Worm (Caenorhabditis elegans) whole organism, L2 larva: Measurements from ENCODE around the gene clec-63.

ENCODE experiments used
- C34F6.9 ChIP-seq: fragments of 150-350 bp; optimal IDR thresholded peaks from 2 replicates; lab custom pipeline; 2014; ENCODE audit warnings: missing biosample characterization, missing genetic modification characterization
- F13H6.1 ChIP-seq: sonication (generic microtip); optimal IDR thresholded peaks from 2 replicates; lab custom pipeline; 2016; ENCODE audit warnings: missing genetic modification characterization, missing compliant biosample characterization
- R02D3.7 ChIP-seq: fragments of 150-350 bp; optimal IDR thresholded peaks from 2 replicates; lab custom pipeline; 2014; ENCODE audit warnings: missing biosample characterization, missing genetic modification characterization
- Y55F3AM.14 ChIP-seq: fragments of 200-800 bp; sonication (Bioruptor generic); optimal IDR thresholded peaks from 2 replicates; lab custom pipeline; 2018; ENCODE audit warnings: mild to moderate bottlenecking, missing genetic modification characterization, missing compliant biosample characterization
- ZK546.5 ChIP-seq: sonication (generic microtip); optimal IDR thresholded peaks from 2 replicates; lab custom pipeline; 2017; ENCODE audit warnings: missing biosample characterization, missing genetic modification characterization
- alr-1 ChIP-seq: fragments of 150-350 bp; optimal IDR thresholded peaks from 2 replicates; lab custom pipeline; 2014; ENCODE audit warnings: missing biosample characterization, missing genetic modification characterization
- aly-2 ChIP-seq: fragments of 150-350 bp; optimal IDR thresholded peaks from 2 replicates; lab custom pipeline; 2014; ENCODE audit warnings: missing biosample characterization, missing genetic modification characterization
- ama-1 ChIP-seq: fragments of 150-350 bp; optimal IDR thresholded peaks from 2 replicates; lab custom pipeline; 2018; ENCODE audit warnings: inconsistent platforms
- blmp-1 ChIP-seq: sonication (generic microtip); optimal IDR thresholded peaks from 2 replicates; lab custom pipeline; 2017; ENCODE audit warnings: missing genetic modification characterization, mild to moderate bottlenecking, missing compliant biosample characterization, antibody characterized with exemption, moderate library complexity; ENCODE audit not compliant: insufficient read depth
- ceh-16 ChIP-seq: fragments of 150-350 bp; optimal IDR thresholded peaks from 2 replicates; lab custom pipeline; 2014; ENCODE audit warnings: missing biosample characterization, missing genetic modification characterization
- ceh-82 ChIP-seq: fragments of 150-350 bp; optimal IDR thresholded peaks from 2 replicates; lab custom pipeline; 2014; ENCODE audit warnings: missing biosample characterization, missing genetic modification characterization
- crh-2 ChIP-seq: sonication (generic microtip); optimal IDR thresholded peaks from 2 replicates; lab custom pipeline; 2017; ENCODE audit warnings: missing biosample characterization, missing genetic modification characterization
- dmd-4 ChIP-seq: sonication (generic microtip); optimal IDR thresholded peaks from 2 replicates; lab custom pipeline; 2017; ENCODE audit warnings: missing biosample characterization, missing genetic modification characterization
- egl-27 ChIP-seq: sonication (generic microtip); optimal IDR thresholded peaks from 3 replicates; lab custom pipeline; 2017; ENCODE audit warnings: missing biosample characterization, missing genetic modification reagents, missing genetic modification characterization
- elt-1 ChIP-seq: fragments of 150-350 bp; optimal IDR thresholded peaks from 2 replicates; lab custom pipeline; 2014; ENCODE audit warnings: missing biosample characterization, missing genetic modification characterization
- elt-3 ChIP-seq: sonication (generic microtip); optimal IDR thresholded peaks from 2 replicates; lab custom pipeline; 2017; ENCODE audit warnings: missing biosample characterization, missing genetic modification characterization
- fos-1 ChIP-seq: fragments of 150-350 bp; optimal IDR thresholded peaks from 2 replicates; lab custom pipeline; 2014; ENCODE audit warnings: missing biosample characterization, missing genetic modification characterization
- gmeb-1 ChIP-seq: fragments of 150-350 bp; optimal IDR thresholded peaks from 2 replicates; lab custom pipeline; 2014; ENCODE audit warnings: missing biosample characterization, missing genetic modification characterization
- lin-11 ChIP-seq: fragments of 150-350 bp; sonication (generic microtip); optimal IDR thresholded peaks from 2 replicates; lab custom pipeline; 2014; ENCODE audit warnings: missing biosample characterization, missing genetic modification characterization, inconsistent platforms, mixed read lengths
- lin-13 ChIP-seq: fragments of 150-350 bp; optimal IDR thresholded peaks from 2 replicates; lab custom pipeline; 2014; ENCODE audit warnings: missing biosample characterization, missing genetic modification reagents, missing genetic modification characterization
- lin-39 ChIP-seq: fragments of 150-350 bp; optimal IDR thresholded peaks from 2 replicates; lab custom pipeline; 2014; ENCODE audit warnings: missing biosample characterization, missing genetic modification reagents, missing genetic modification characterization
- lsy-2 ChIP-seq, 2 experiments: fragments of 150-350 bp in 1 of 2; sonication (generic microtip) in 1 of 2; optimal IDR thresholded peaks; 2 replicates each; lab custom pipeline; 2014 to 2017; ENCODE audit warnings: missing biosample characterization in 2 of 2, missing genetic modification characterization in 2 of 2
- mab-5 ChIP-seq: fragments of 150-350 bp; optimal IDR thresholded peaks from 2 replicates; lab custom pipeline; 2014; ENCODE audit warnings: missing biosample characterization, missing genetic modification characterization
- mbf-1 ChIP-seq: sonication (generic microtip); optimal IDR thresholded peaks from 2 replicates; lab custom pipeline; 2017; ENCODE audit warnings: missing biosample characterization, missing genetic modification characterization
- mdl-1 ChIP-seq, 2 experiments: fragments of 150-350 bp in 1 of 2; sonication (generic microtip) in 1 of 2; optimal IDR thresholded peaks; 2 replicates each; lab custom pipeline; 2017; ENCODE audit warnings: missing biosample characterization in 2 of 2, missing genetic modification characterization in 2 of 2
- nhr-10 ChIP-seq: sonication (generic microtip); optimal IDR thresholded peaks from 2 replicates; lab custom pipeline; 2017; ENCODE audit warnings: missing biosample characterization, missing genetic modification characterization
- nhr-11 ChIP-seq: fragments of 150-350 bp; optimal IDR thresholded peaks from 2 replicates; lab custom pipeline; 2014; ENCODE audit warnings: missing biosample characterization, missing genetic modification characterization
- nhr-12 ChIP-seq: fragments of 150-350 bp; optimal IDR thresholded peaks from 2 replicates; lab custom pipeline; 2014; ENCODE audit warnings: missing biosample characterization, missing genetic modification characterization
- nhr-129 ChIP-seq: fragments of 150-350 bp; optimal IDR thresholded peaks from 2 replicates; lab custom pipeline; 2014; ENCODE audit warnings: missing biosample characterization, missing genetic modification characterization
- nhr-21 ChIP-seq: fragments of 150-350 bp; optimal IDR thresholded peaks from 2 replicates; lab custom pipeline; 2014; ENCODE audit warnings: missing biosample characterization, missing genetic modification characterization
- nhr-23 ChIP-seq: fragments of 150-350 bp; optimal IDR thresholded peaks from 2 replicates; lab custom pipeline; 2014; ENCODE audit warnings: missing biosample characterization, missing genetic modification reagents, missing genetic modification characterization
- nhr-237 ChIP-seq: fragments of 150-350 bp; optimal IDR thresholded peaks from 2 replicates; lab custom pipeline; 2014; ENCODE audit warnings: missing biosample characterization, missing genetic modification characterization
- nhr-25 ChIP-seq: fragments of 150-350 bp; sonication (generic microtip); optimal IDR thresholded peaks from 3 replicates; lab custom pipeline; 2014; ENCODE audit warnings: missing biosample characterization, missing genetic modification characterization
- nhr-6 ChIP-seq: fragments of 150-350 bp; optimal IDR thresholded peaks from 2 replicates; lab custom pipeline; 2014; ENCODE audit warnings: missing biosample characterization, missing genetic modification characterization
- nhr-77 ChIP-seq: fragments of 150-350 bp; optimal IDR thresholded peaks from 2 replicates; lab custom pipeline; 2014; ENCODE audit warnings: missing biosample characterization, missing genetic modification characterization
- peb-1 ChIP-seq: fragments of 150-350 bp; optimal IDR thresholded peaks from 2 replicates; lab custom pipeline; 2014; ENCODE audit warnings: missing biosample characterization, missing genetic modification characterization
- sem-4 ChIP-seq: fragments of 150-350 bp; optimal IDR thresholded peaks from 2 replicates; lab custom pipeline; 2014; ENCODE audit warnings: missing biosample characterization, missing genetic modification reagents, missing genetic modification characterization
- skn-1 ChIP-seq: sonication (generic microtip); optimal IDR thresholded peaks from 2 replicates; lab custom pipeline; 2017; ENCODE audit warnings: missing biosample characterization, missing genetic modification characterization
- sma-3 ChIP-seq: sonication (generic microtip); optimal IDR thresholded peaks from 2 replicates; lab custom pipeline; 2016; ENCODE audit warnings: missing genetic modification reagents, missing genetic modification characterization, missing compliant biosample characterization
- sma-9 ChIP-seq, 2 experiments: fragments of 150-350 bp in 1 of 2; sonication (generic microtip) in 1 of 2; optimal IDR thresholded peaks; 2 replicates each; lab custom pipeline; 2014 to 2016; ENCODE audit warnings: missing genetic modification characterization in 2 of 2, mild to moderate bottlenecking in 1 of 2, missing biosample characterization in 1 of 2, missing compliant biosample characterization in 1 of 2, missing genetic modification reagents in 1 of 2, moderate library complexity in 1 of 2
- snpc-4 ChIP-seq: fragments of 150-350 bp; optimal IDR thresholded peaks from 2 replicates; lab custom pipeline; 2014; ENCODE audit warnings: missing biosample characterization, missing genetic modification characterization
- unc-39 ChIP-seq: fragments of 150-350 bp; optimal IDR thresholded peaks from 2 replicates; lab custom pipeline; 2014; ENCODE audit warnings: missing biosample characterization, missing genetic modification characterization
- unc-55 ChIP-seq: fragments of 150-350 bp; sonication (generic microtip); optimal IDR thresholded peaks from 3 replicates; lab custom pipeline; 2014; ENCODE audit warnings: missing biosample characterization, missing genetic modification reagents, missing genetic modification characterization
- unc-62 ChIP-seq: fragments of 150-350 bp; optimal IDR thresholded peaks from 2 replicates; lab custom pipeline; 2014; ENCODE audit warnings: missing biosample characterization, missing genetic modification reagents, missing genetic modification characterization
- zag-1 ChIP-seq: fragments of 150-350 bp; optimal IDR thresholded peaks from 2 replicates; lab custom pipeline; 2014; ENCODE audit warnings: missing biosample characterization, missing genetic modification characterization
- ztf-1 ChIP-seq: fragments of 200-800 bp; sonication (Bioruptor generic); conservative IDR thresholded peaks from 2 replicates; pipeline ENCODE4 v1.3.6; 2022; ENCODE audit warnings: missing genetic modification characterization, missing compliant biosample characterization
- ztf-11 ChIP-seq: sonication (generic microtip); optimal IDR thresholded peaks from 2 replicates; lab custom pipeline; 2017; ENCODE audit warnings: missing biosample characterization, missing genetic modification characterization
- ztf-4 ChIP-seq: fragments of 150-350 bp; optimal IDR thresholded peaks from 2 replicates; lab custom pipeline; 2014; ENCODE audit warnings: missing biosample characterization, missing genetic modification characterization

clec-63 gene

DNA sequence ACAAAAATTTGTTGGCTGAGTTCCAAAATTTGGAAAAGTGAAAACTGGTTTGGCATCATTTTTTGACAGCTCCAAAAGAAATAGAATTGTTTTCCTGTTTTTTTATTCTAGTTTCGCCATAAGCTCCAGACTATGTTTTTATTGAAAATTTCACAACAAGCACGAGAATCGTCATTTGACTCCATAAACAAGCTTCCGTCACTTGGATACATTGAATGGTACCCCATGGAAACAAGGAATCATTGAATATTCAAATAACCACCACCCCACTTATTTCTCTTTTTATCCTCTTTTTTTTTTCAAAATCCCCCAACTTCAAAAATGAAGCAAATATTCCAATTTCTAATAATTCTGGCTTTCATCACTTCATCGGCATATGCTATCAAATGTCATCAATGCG is 13.3 kb downstream of the clec-63 start, which contains the start of gene ddn-2:
TSS of gene ddn-2 (plus strand) at position 301 of the 400 bp plus-strand sequence.
- TF ChIP-seq ztf-4 (no peak), mab-5 (tag; lab: Kevin White, UChicago) (no peak), sma-3 (GFP tag; lab: Kevin White, UChicago) (no peak), ztf-11 (tag; lab: Kevin White, UChicago) (no peak), nhr-21 (tag; lab: Kevin White, UChicago) (no peak), lin-13 (GFP tag; lab: Kevin White, UChicago) (no peak), alr-1 (tag; lab: Kevin White, UChicago) (no peak), unc-55 (GFP tag; lab: Kevin White, UChicago) (no peak), gmeb-1 (tag; lab: Kevin White, UChicago) (no peak), sma-9 (GFP tag; optimal IDR thresholded peaks at IDR 0.05; lab: Kevin White, UChicago) (no peak), sma-9 (tag; optimal IDR thresholded peaks at IDR 0.05; lab: Kevin White, UChicago) (no peak), lsy-2 (tag; optimal IDR thresholded peaks at IDR 0.05; lab: Kevin White, UChicago) (no peak), nhr-11 (tag; lab: Kevin White, UChicago) (no peak), blmp-1 (tag; lab: Kevin White, UChicago) (no peak), egl-27 (tag; lab: Kevin White, UChicago) (no peak), unc-39 (no peak)

DNA sequence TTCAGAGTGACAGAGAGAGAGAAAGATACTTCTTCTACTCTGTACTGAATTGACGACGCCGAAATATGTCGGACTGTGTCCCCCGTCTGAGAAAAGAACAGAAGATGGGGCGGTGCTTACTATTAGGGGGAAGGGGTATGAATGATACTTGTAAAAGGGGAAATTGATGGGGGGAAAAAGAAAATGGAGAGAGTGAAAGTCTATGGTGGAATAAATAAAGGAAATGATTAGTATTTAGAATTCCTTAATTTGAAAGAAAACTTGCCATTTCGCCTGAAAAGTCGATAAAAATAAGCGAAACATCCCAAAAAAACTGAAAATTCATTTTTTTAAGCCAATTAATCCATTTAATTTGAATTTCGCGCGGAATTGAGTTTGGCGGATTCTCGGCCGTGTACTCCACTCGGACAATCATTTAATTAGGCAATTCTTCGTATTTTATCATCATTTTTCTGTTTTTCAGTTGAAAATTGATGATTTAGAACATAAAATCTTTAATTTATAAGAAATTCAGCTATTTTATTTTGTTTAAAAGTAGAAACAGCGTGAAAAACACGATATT is 19.2 kb downstream of the clec-63 start, which contains the start of gene F35C5.12:
TSS of gene F35C5.12 (minus strand) at position 51 of the 562 bp plus-strand sequence.
- TF ChIP-seq lsy-2 (tag; optimal IDR thresholded peaks at IDR 0.05; lab: Kevin White, UChicago) (peak; percentile 8 to 74), C34F6.9 (tag; lab: Kevin White, UChicago) (peak; percentile 46), nhr-77 (tag; lab: Kevin White, UChicago) (no peak), peb-1 (tag; lab: Kevin White, UChicago) (no peak), sem-4 (tag; lab: Kevin White, UChicago) (no peak), dmd-4 (tag; lab: Kevin White, UChicago) (no peak), unc-39 (no peak), ztf-11 (tag; lab: Kevin White, UChicago) (no peak), ama-1 (lab: Kevin White, UChicago) (no peak), aly-2 (tag; lab: Kevin White, UChicago) (no peak), ztf-1 (GFP tag; lab: Robert Waterston, UW) (no peak), alr-1 (tag; lab: Kevin White, UChicago) (no peak), zag-1 (tag; lab: Kevin White, UChicago) (no peak), Y55F3AM.14 (GFP tag; lab: Kevin White, UChicago) (no peak), nhr-237 (tag; lab: Kevin White, UChicago) (no peak), egl-27 (tag; lab: Kevin White, UChicago) (no peak), nhr-10 (tag; lab: Kevin White, UChicago) (no peak), R02D3.7 (tag; lab: Kevin White, UChicago) (no peak), mab-5 (tag; lab: Kevin White, UChicago) (no peak), elt-1 (no peak), ZK546.5 (tag; lab: Kevin White, UChicago) (no peak), unc-55 (GFP tag; lab: Kevin White, UChicago) (peak; percentile 55), ztf-4 (no peak), nhr-23 (tag; lab: Kevin White, UChicago) (no peak), gmeb-1 (tag; lab: Kevin White, UChicago) (peak; percentile 91), lin-13 (GFP tag; lab: Kevin White, UChicago) (no peak), lin-39 (tag; lab: Kevin White, UChicago) (no peak), elt-3 (tag; lab: Kevin White, UChicago) (no peak), ceh-16 (tag; lab: Kevin White, UChicago) (peak; percentile 2), nhr-25 (peak; percentile 36), nhr-12 (tag; lab: Kevin White, UChicago) (no peak), skn-1 (no peak), nhr-11 (tag; lab: Kevin White, UChicago) (no peak), sma-3 (GFP tag; lab: Kevin White, UChicago) (peak; percentile 60), ceh-82 (no peak), nhr-21 (tag; lab: Kevin White, UChicago) (peak; percentile 12), F13H6.1 (tag; lab: Kevin White, UChicago) (peak; percentile 6), nhr-6 (tag; lab: Kevin White, UChicago) (no peak), lin-11 (tag; lab: Kevin White, UChicago) (no peak), snpc-4 (tag; lab: Kevin White, UChicago) (no peak), fos-1 (tag; lab: Kevin White, UChicago) (peak; percentile 30), sma-9 (GFP tag; optimal IDR thresholded peaks at IDR 0.05; lab: Kevin White, UChicago) (peak; percentile 47), sma-9 (tag; optimal IDR thresholded peaks at IDR 0.05; lab: Kevin White, UChicago) (no peak), blmp-1 (tag; lab: Kevin White, UChicago) (no peak), crh-2 (tag; lab: Kevin White, UChicago) (no peak), unc-62 (no peak), mdl-1 (tag; optimal IDR thresholded peaks at IDR 0.05; lab: Kevin White, UChicago) (no peak), mbf-1 (no peak), nhr-129 (tag; lab: Kevin White, UChicago) (no peak)
